Worm (Caenorhabditis elegans): ENCODE data around the gene hat-1.

- TF ChIP-seq tbx-11 (GFP tag; IDR thresholded peaks at IDR 0.05): no peak
- TF ChIP-seq B0310.2 (tag; optimal IDR thresholded peaks at IDR 0.05): no peak
- no peak for TF ChIP-seq ama-1 (optimal IDR thresholded peaks at IDR 0.05)
- no peak for TF ChIP-seq sea-1 (GFP tag; conservative IDR thresholded peaks at IDR 0.05)
- TF ChIP-seq ceh-13 (GFP tag; optimal IDR thresholded peaks at IDR 0.05): no peak
- TF ChIP-seq ets-7 (tag; optimal IDR thresholded peaks at IDR 0.05): no peak
- TF ChIP-seq flt-1 (GFP tag; IDR thresholded peaks at IDR 0.05): no peak
- TF ChIP-seq hnd-1 (tag; optimal IDR thresholded peaks at IDR 0.05): no peak
- no peak for TF ChIP-seq hmg-4 (GFP tag; optimal IDR thresholded peaks at IDR 0.05)
- no peak for TF ChIP-seq hmbx-1 (tag; optimal IDR thresholded peaks at IDR 0.05)
Observed at ce11 chrIII:10359916-10360315, 47.1 kb downstream of the hat-1 start.

All from whole organism, early embryonic.